Worm (Caenorhabditis elegans) whole organism, L2 larva: ENCODE results near the gene W06G6.20.

Experiments
- C34F6.9 ChIP-seq: fragments of 150-350 bp; optimal IDR thresholded peaks from 2 replicates; lab custom pipeline; 2014; ENCODE audit warnings: missing biosample characterization, missing genetic modification characterization
- F13H6.1 ChIP-seq: sonication (generic microtip); optimal IDR thresholded peaks from 2 replicates; lab custom pipeline; 2016; ENCODE audit warnings: missing genetic modification characterization, missing compliant biosample characterization
- R02D3.7 ChIP-seq: fragments of 150-350 bp; optimal IDR thresholded peaks from 2 replicates; lab custom pipeline; 2014; ENCODE audit warnings: missing biosample characterization, missing genetic modification characterization
- Y55F3AM.14 ChIP-seq: fragments of 200-800 bp; sonication (Bioruptor generic); optimal IDR thresholded peaks from 2 replicates; lab custom pipeline; 2018; ENCODE audit warnings: mild to moderate bottlenecking, missing genetic modification characterization, missing compliant biosample characterization
- aly-2 ChIP-seq: fragments of 150-350 bp; optimal IDR thresholded peaks from 2 replicates; lab custom pipeline; 2014; ENCODE audit warnings: missing biosample characterization, missing genetic modification characterization
- ama-1 ChIP-seq: fragments of 150-350 bp; optimal IDR thresholded peaks from 2 replicates; lab custom pipeline; 2018; ENCODE audit warnings: inconsistent platforms
- ceh-16 ChIP-seq: fragments of 150-350 bp; optimal IDR thresholded peaks from 2 replicates; lab custom pipeline; 2014; ENCODE audit warnings: missing biosample characterization, missing genetic modification characterization
- crh-2 ChIP-seq: sonication (generic microtip); optimal IDR thresholded peaks from 2 replicates; lab custom pipeline; 2017; ENCODE audit warnings: missing biosample characterization, missing genetic modification characterization
- dmd-4 ChIP-seq: sonication (generic microtip); optimal IDR thresholded peaks from 2 replicates; lab custom pipeline; 2017; ENCODE audit warnings: missing biosample characterization, missing genetic modification characterization
- egl-27 ChIP-seq: sonication (generic microtip); optimal IDR thresholded peaks from 3 replicates; lab custom pipeline; 2017; ENCODE audit warnings: missing biosample characterization, missing genetic modification reagents, missing genetic modification characterization
- elt-1 ChIP-seq: fragments of 150-350 bp; optimal IDR thresholded peaks from 2 replicates; lab custom pipeline; 2014; ENCODE audit warnings: missing biosample characterization, missing genetic modification characterization
- elt-3 ChIP-seq: sonication (generic microtip); optimal IDR thresholded peaks from 2 replicates; lab custom pipeline; 2017; ENCODE audit warnings: missing biosample characterization, missing genetic modification characterization
- gmeb-1 ChIP-seq: fragments of 150-350 bp; optimal IDR thresholded peaks from 2 replicates; lab custom pipeline; 2014; ENCODE audit warnings: missing biosample characterization, missing genetic modification characterization
- lin-11 ChIP-seq: fragments of 150-350 bp; sonication (generic microtip); optimal IDR thresholded peaks from 2 replicates; lab custom pipeline; 2014; ENCODE audit warnings: missing biosample characterization, missing genetic modification characterization, inconsistent platforms, mixed read lengths
- lin-13 ChIP-seq: fragments of 150-350 bp; optimal IDR thresholded peaks from 2 replicates; lab custom pipeline; 2014; ENCODE audit warnings: missing biosample characterization, missing genetic modification reagents, missing genetic modification characterization
- lin-39 ChIP-seq: fragments of 150-350 bp; optimal IDR thresholded peaks from 2 replicates; lab custom pipeline; 2014; ENCODE audit warnings: missing biosample characterization, missing genetic modification reagents, missing genetic modification characterization
- mab-5 ChIP-seq: fragments of 150-350 bp; optimal IDR thresholded peaks from 2 replicates; lab custom pipeline; 2014; ENCODE audit warnings: missing biosample characterization, missing genetic modification characterization
- mbf-1 ChIP-seq: sonication (generic microtip); optimal IDR thresholded peaks from 2 replicates; lab custom pipeline; 2017; ENCODE audit warnings: missing biosample characterization, missing genetic modification characterization
- mdl-1 ChIP-seq, 2 experiments: fragments of 150-350 bp in 1 of 2; sonication (generic microtip) in 1 of 2; optimal IDR thresholded peaks; 2 replicates each; lab custom pipeline; 2017; ENCODE audit warnings: missing biosample characterization in 2 of 2, missing genetic modification characterization in 2 of 2
- nhr-12 ChIP-seq: fragments of 150-350 bp; optimal IDR thresholded peaks from 2 replicates; lab custom pipeline; 2014; ENCODE audit warnings: missing biosample characterization, missing genetic modification characterization
- nhr-129 ChIP-seq: fragments of 150-350 bp; optimal IDR thresholded peaks from 2 replicates; lab custom pipeline; 2014; ENCODE audit warnings: missing biosample characterization, missing genetic modification characterization
- nhr-21 ChIP-seq: fragments of 150-350 bp; optimal IDR thresholded peaks from 2 replicates; lab custom pipeline; 2014; ENCODE audit warnings: missing biosample characterization, missing genetic modification characterization
- nhr-23 ChIP-seq: fragments of 150-350 bp; optimal IDR thresholded peaks from 2 replicates; lab custom pipeline; 2014; ENCODE audit warnings: missing biosample characterization, missing genetic modification reagents, missing genetic modification characterization
- nhr-237 ChIP-seq: fragments of 150-350 bp; optimal IDR thresholded peaks from 2 replicates; lab custom pipeline; 2014; ENCODE audit warnings: missing biosample characterization, missing genetic modification characterization
- nhr-6 ChIP-seq: fragments of 150-350 bp; optimal IDR thresholded peaks from 2 replicates; lab custom pipeline; 2014; ENCODE audit warnings: missing biosample characterization, missing genetic modification characterization
- peb-1 ChIP-seq: fragments of 150-350 bp; optimal IDR thresholded peaks from 2 replicates; lab custom pipeline; 2014; ENCODE audit warnings: missing biosample characterization, missing genetic modification characterization
- sem-4 ChIP-seq: fragments of 150-350 bp; optimal IDR thresholded peaks from 2 replicates; lab custom pipeline; 2014; ENCODE audit warnings: missing biosample characterization, missing genetic modification reagents, missing genetic modification characterization
- skn-1 ChIP-seq: sonication (generic microtip); optimal IDR thresholded peaks from 2 replicates; lab custom pipeline; 2017; ENCODE audit warnings: missing biosample characterization, missing genetic modification characterization
- sma-3 ChIP-seq: sonication (generic microtip); optimal IDR thresholded peaks from 2 replicates; lab custom pipeline; 2016; ENCODE audit warnings: missing genetic modification reagents, missing genetic modification characterization, missing compliant biosample characterization
- sma-9 ChIP-seq, 2 experiments: fragments of 150-350 bp in 1 of 2; sonication (generic microtip) in 1 of 2; optimal IDR thresholded peaks; 2 replicates each; lab custom pipeline; 2014 to 2016; ENCODE audit warnings: missing genetic modification characterization in 2 of 2, mild to moderate bottlenecking in 1 of 2, missing biosample characterization in 1 of 2, missing compliant biosample characterization in 1 of 2, missing genetic modification reagents in 1 of 2, moderate library complexity in 1 of 2
- snpc-4 ChIP-seq: fragments of 150-350 bp; optimal IDR thresholded peaks from 2 replicates; lab custom pipeline; 2014; ENCODE audit warnings: missing biosample characterization, missing genetic modification characterization
- unc-55 ChIP-seq: fragments of 150-350 bp; sonication (generic microtip); optimal IDR thresholded peaks from 3 replicates; lab custom pipeline; 2014; ENCODE audit warnings: missing biosample characterization, missing genetic modification reagents, missing genetic modification characterization
- zag-1 ChIP-seq: fragments of 150-350 bp; optimal IDR thresholded peaks from 2 replicates; lab custom pipeline; 2014; ENCODE audit warnings: missing biosample characterization, missing genetic modification characterization
- ztf-1 ChIP-seq: fragments of 200-800 bp; sonication (Bioruptor generic); conservative IDR thresholded peaks from 2 replicates; pipeline ENCODE4 v1.3.6; 2022; ENCODE audit warnings: missing genetic modification characterization, missing compliant biosample characterization
- ztf-11 ChIP-seq: sonication (generic microtip); optimal IDR thresholded peaks from 2 replicates; lab custom pipeline; 2017; ENCODE audit warnings: missing biosample characterization, missing genetic modification characterization
- ztf-4 ChIP-seq: fragments of 150-350 bp; optimal IDR thresholded peaks from 2 replicates; lab custom pipeline; 2014; ENCODE audit warnings: missing biosample characterization, missing genetic modification characterization

The W06G6.20 gene

DNA sequence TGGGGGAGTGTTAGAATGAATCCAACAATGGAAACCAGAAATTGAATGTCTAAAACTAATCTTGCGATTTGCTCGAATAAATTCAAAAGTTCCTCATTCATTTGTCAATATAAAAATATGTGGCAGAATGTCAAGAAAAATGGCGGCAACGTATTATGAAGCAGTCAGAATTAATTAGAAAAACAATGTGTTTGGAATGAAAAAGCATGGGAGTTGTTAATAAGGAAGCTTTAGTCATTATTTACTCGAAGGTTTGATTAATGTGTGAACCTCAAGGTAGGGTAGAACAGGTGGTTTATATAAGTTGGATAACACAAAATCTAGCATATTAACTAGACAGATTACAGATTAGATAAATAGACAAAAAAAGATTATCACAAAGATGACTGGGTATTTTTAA is 10.0 kb downstream of the W06G6.20 start, which contains the start of gene srw-76:
TSS of gene srw-76 (minus strand) at position 101 of the 400 bp plus-strand sequence.
- TF ChIP-seq R02D3.7 (tag; lab: Kevin White, UChicago): no peak
- TF ChIP-seq ztf-4: no peak
- no peak for TF ChIP-seq nhr-6 (tag; lab: Kevin White, UChicago)
- TF ChIP-seq ztf-1: no peak
- no peak for TF ChIP-seq crh-2 (tag; lab: Kevin White, UChicago)
- no peak for TF ChIP-seq sma-3 (GFP tag; lab: Kevin White, UChicago)
- TF ChIP-seq lin-39 (tag; lab: Kevin White, UChicago): no peak
- TF ChIP-seq egl-27 (tag; lab: Kevin White, UChicago): no peak
- TF ChIP-seq nhr-23: no peak
- no peak for TF ChIP-seq zag-1 (tag; lab: Kevin White, UChicago)
- TF ChIP-seq dmd-4 (tag; lab: Kevin White, UChicago): no peak
- no peak for TF ChIP-seq sma-9 (GFP tag; optimal IDR thresholded peaks at IDR 0.05; lab: Kevin White, UChicago)
- no peak for TF ChIP-seq sma-9 (tag; optimal IDR thresholded peaks at IDR 0.05; lab: Kevin White, UChicago)

DNA sequence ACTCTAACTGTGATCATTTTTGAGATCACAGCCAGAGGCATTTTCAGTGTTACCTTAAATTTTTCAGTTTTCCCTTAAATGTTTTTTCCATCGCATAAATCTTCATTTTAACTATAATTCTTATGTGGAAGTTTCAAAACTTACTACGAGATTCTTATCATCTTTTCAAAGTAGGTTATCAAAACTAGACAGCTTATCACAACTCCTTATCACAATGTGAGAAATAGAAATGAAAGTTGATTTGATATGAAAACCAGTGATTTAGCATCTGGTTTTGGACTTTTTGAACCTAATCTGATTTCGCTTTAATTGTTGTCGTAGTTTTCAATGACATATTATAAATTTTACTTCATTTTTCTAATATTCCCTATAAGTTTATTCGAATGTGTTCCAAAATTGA is 12.3 kb downstream of the W06G6.20 start, which contains the start of gene mltn-11:
TSS of gene mltn-11 (plus strand) at position 276 of the 400 bp plus-strand sequence.
- no peak for TF ChIP-seq dmd-4 (tag; lab: Kevin White, UChicago)
- TF ChIP-seq sem-4 (tag; lab: Kevin White, UChicago): no peak
- no peak for TF ChIP-seq aly-2 (tag; lab: Kevin White, UChicago)
- TF ChIP-seq mab-5 (tag; lab: Kevin White, UChicago): no peak
- no peak for TF ChIP-seq sma-9 (GFP tag; optimal IDR thresholded peaks at IDR 0.05; lab: Kevin White, UChicago)
- no peak for TF ChIP-seq sma-9 (tag; optimal IDR thresholded peaks at IDR 0.05; lab: Kevin White, UChicago)
- no peak for TF ChIP-seq C34F6.9
- no peak for TF ChIP-seq lin-13 (GFP tag; lab: Kevin White, UChicago)
- TF ChIP-seq gmeb-1 (tag; lab: Kevin White, UChicago): no peak
- no peak for TF ChIP-seq nhr-129
- TF ChIP-seq mbf-1 (tag; lab: Kevin White, UChicago): no peak
- TF ChIP-seq nhr-6 (tag; lab: Kevin White, UChicago): no peak
- TF ChIP-seq snpc-4: no peak
- TF ChIP-seq mdl-1 (tag; optimal IDR thresholded peaks at IDR 0.05; lab: Kevin White, UChicago): no peak
- no peak for TF ChIP-seq sma-3 (GFP tag; lab: Kevin White, UChicago)
- no peak for TF ChIP-seq zag-1 (tag; lab: Kevin White, UChicago)
- no peak for TF ChIP-seq F13H6.1
- no peak for TF ChIP-seq crh-2 (tag; lab: Kevin White, UChicago)
- no peak for TF ChIP-seq elt-1 (tag; lab: Kevin White, UChicago)
- no peak for TF ChIP-seq nhr-237 (tag; lab: Kevin White, UChicago)

DNA sequence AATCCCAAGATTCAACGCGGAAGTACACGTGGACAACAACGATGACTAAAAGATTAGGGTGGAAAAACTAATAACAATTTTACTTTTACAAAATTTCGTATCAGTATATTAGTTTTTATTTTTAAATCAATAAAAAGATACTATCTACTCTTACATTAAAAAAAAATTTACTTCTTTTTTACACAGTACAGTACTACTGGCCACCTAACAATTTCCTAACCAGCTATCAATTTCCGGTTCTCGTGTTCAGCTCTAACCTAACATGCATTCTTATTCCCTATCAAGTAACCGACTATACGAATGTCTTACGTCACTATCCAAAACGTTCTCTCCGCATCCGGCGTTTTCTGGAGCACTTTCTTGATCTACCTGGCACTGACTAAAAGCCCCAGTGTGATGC is 18.6 kb downstream of the W06G6.20 start, which contains the start of gene srd-21:
TSS of gene srd-21 (plus strand) at position 301 of the 400 bp plus-strand sequence.
- TF ChIP-seq dmd-4 (tag; lab: Kevin White, UChicago) (no peak), mbf-1 (tag; lab: Kevin White, UChicago) (no peak), ztf-1 (no peak), ceh-16 (tag; lab: Kevin White, UChicago) (no peak), lin-13 (GFP tag; lab: Kevin White, UChicago) (no peak), nhr-6 (tag; lab: Kevin White, UChicago) (no peak), peb-1 (tag; lab: Kevin White, UChicago) (no peak), C34F6.9 (no peak), zag-1 (tag; lab: Kevin White, UChicago) (no peak), aly-2 (tag; lab: Kevin White, UChicago) (no peak), elt-3 (no peak)

DNA sequence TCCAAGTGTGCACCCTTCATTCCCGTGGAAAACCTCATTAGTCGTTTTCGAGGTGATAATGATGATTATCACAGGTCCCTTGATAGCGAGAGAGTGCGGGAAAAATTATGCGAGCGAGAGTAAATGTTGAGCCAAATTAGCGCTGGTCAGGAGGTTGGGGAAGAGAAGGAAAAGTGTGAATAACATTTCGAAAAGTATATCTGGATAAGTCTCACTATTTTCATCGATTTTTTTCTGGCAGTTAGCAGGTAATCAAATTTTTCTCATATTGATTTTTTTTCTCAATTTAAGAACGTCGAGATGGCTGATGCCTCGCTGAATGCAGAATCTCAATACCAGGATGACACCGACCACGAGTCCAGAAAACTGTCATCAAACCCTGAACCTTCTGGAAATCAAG is 19.2 kb downstream of the W06G6.20 start, which contains the start of gene W06G6.2:
TSS of gene W06G6.2 (plus strand) at position 301 of the 400 bp plus-strand sequence.
- TF ChIP-seq nhr-6 (tag; lab: Kevin White, UChicago) (no peak), mab-5 (tag; lab: Kevin White, UChicago) (no peak), egl-27 (tag; lab: Kevin White, UChicago) (no peak), nhr-12 (tag; lab: Kevin White, UChicago) (no peak), snpc-4 (no peak), nhr-237 (tag; lab: Kevin White, UChicago) (no peak), skn-1 (tag; lab: Kevin White, UChicago) (no peak), dmd-4 (tag; lab: Kevin White, UChicago) (no peak), Y55F3AM.14 (GFP tag; lab: Kevin White, UChicago) (no peak), nhr-21 (tag; lab: Kevin White, UChicago) (no peak), ztf-4 (no peak), lin-11 (tag; lab: Kevin White, UChicago) (no peak), ztf-11 (tag; lab: Kevin White, UChicago) (no peak), ztf-1 (no peak), unc-55 (no peak), ama-1 (no peak), lin-13 (GFP tag; lab: Kevin White, UChicago) (no peak), zag-1 (tag; lab: Kevin White, UChicago) (no peak)
